Fruit fly (Drosophila melanogaster) whole organism, embryonic: ENCODE results near the gene CG9008.
A peak's percentile ranks its signal among the peaks of the same experiment; 100 is the strongest.

Experiments used
- Atf6 ChIP-seq: fragments of 200-800 bp; sonication (Bioruptor generic); IDR thresholded peaks from 2 replicates; pipeline ENCODE4 v1.3.6; 2022; ENCODE audit warnings: missing biosample characterization, missing genetic modification characterization
- BEAF-32 ChIP-seq: fragments of 200-800 bp; sonication (Bioruptor generic); optimal IDR thresholded peaks from 3 replicates; lab custom pipeline; 2017; ENCODE audit warnings: missing biosample characterization, missing genetic modification characterization, mild to moderate bottlenecking, moderate library complexity, missing genetic modification reagents
- CG12659 ChIP-seq: fragments of 200-800 bp; sonication (Bioruptor generic); optimal IDR thresholded peaks from 3 replicates; lab custom pipeline; 2017; ENCODE audit warnings: mild to moderate bottlenecking, missing biosample characterization, missing genetic modification reagents, missing genetic modification characterization
- CG13287 ChIP-seq: fragments of 200-800 bp; sonication (Bioruptor generic); IDR thresholded peaks from 2 replicates; pipeline ENCODE4 v1.3.6; 2022; ENCODE audit warnings: missing biosample characterization, missing genetic modification characterization; ENCODE audit not compliant: partially characterized antibody
- CG14710 ChIP-seq: fragments of 200-800 bp; sonication (Bioruptor generic); optimal IDR thresholded peaks from 3 replicates; lab custom pipeline; 2019; ENCODE audit warnings: missing biosample characterization, mild to moderate bottlenecking, missing genetic modification characterization, moderate library complexity
- CG16863 ChIP-seq: fragments of 200-800 bp; sonication (Bioruptor generic); optimal IDR thresholded peaks from 3 replicates; lab custom pipeline; 2016; ENCODE audit warnings: missing biosample characterization, missing genetic modification characterization
- CG1792 ChIP-seq: fragments of 200-800 bp; sonication (Bioruptor generic); optimal IDR thresholded peaks from 2 replicates; lab custom pipeline; 2016; ENCODE audit warnings: missing biosample characterization, missing genetic modification characterization
- CG2116 ChIP-seq: fragments of 200-800 bp; sonication (Bioruptor generic); optimal IDR thresholded peaks from 3 replicates; lab custom pipeline; 2018; ENCODE audit warnings: missing biosample characterization, mild to moderate bottlenecking, missing genetic modification characterization
- CG2129 ChIP-seq: fragments of 200-800 bp; sonication (Bioruptor generic); IDR thresholded peaks from 2 replicates; pipeline ENCODE4 v1.3.6; 2022; ENCODE audit warnings: missing biosample characterization, missing genetic modification characterization; ENCODE audit not compliant: partially characterized antibody
- CG4617 ChIP-seq: fragments of 200-800 bp; sonication (Bioruptor generic); optimal IDR thresholded peaks from 3 replicates; lab custom pipeline; 2016; ENCODE audit warnings: missing biosample characterization, missing genetic modification characterization, borderline replicate concordance
- CG7556 ChIP-seq: fragments of 200-800 bp; sonication (Bioruptor generic); optimal IDR thresholded peaks from 2 replicates; lab custom pipeline; 2017; ENCODE audit warnings: missing biosample characterization, mild to moderate bottlenecking, missing genetic modification characterization
- CG7963 ChIP-seq: fragments of 200-800 bp; sonication (Bioruptor generic); IDR thresholded peaks from 3 replicates; pipeline ENCODE4 v1.3.6; 2022; ENCODE audit warnings: missing biosample characterization, missing genetic modification characterization; ENCODE audit not compliant: partially characterized antibody
- CkIIα-i1 ChIP-seq: fragments of 200-800 bp; sonication (Bioruptor generic); IDR thresholded peaks from 2 replicates; pipeline ENCODE4 v1.3.6; 2022; ENCODE audit warnings: missing biosample characterization, missing genetic modification characterization
- Dip3 ChIP-seq: fragments of 200-800 bp; sonication (Bioruptor generic); optimal IDR thresholded peaks from 3 replicates; lab custom pipeline; 2016; ENCODE audit warnings: missing biosample characterization, missing genetic modification characterization
- Dll ChIP-seq: fragments of 200-800 bp; sonication (Bioruptor generic); IDR thresholded peaks from 4 replicates; pipeline ENCODE4 v1.3.6; 2022; ENCODE audit warnings: missing biosample characterization, missing genetic modification characterization; ENCODE audit not compliant: partially characterized antibody
- Dp ChIP-seq: fragments of 200-800 bp; sonication (Bioruptor generic); optimal IDR thresholded peaks from 2 replicates; lab custom pipeline; 2018; ENCODE audit warnings: missing biosample characterization, mild to moderate bottlenecking, missing genetic modification characterization, moderate library complexity
- Dref ChIP-seq: fragments of 200-800 bp; sonication (Bioruptor generic); IDR thresholded peaks from 2 replicates; pipeline ENCODE4 v1.3.6; 2022; ENCODE audit warnings: missing biosample characterization, missing genetic modification characterization
- E2f2 ChIP-seq: fragments of 200-800 bp; sonication (Bioruptor generic); IDR thresholded peaks from 2 replicates; pipeline ENCODE4 v1.3.6; 2022; ENCODE audit warnings: missing biosample characterization, missing genetic modification characterization
- Ets97D ChIP-seq: fragments of 200-800 bp; sonication (Bioruptor generic); optimal IDR thresholded peaks from 3 replicates; lab custom pipeline; 2016; ENCODE audit warnings: missing biosample characterization, missing genetic modification characterization
- HLH4C ChIP-seq: fragments of 200-800 bp; sonication (Bioruptor generic); IDR thresholded peaks from 3 replicates; pipeline ENCODE4 v1.3.6; 2022; ENCODE audit warnings: missing biosample characterization, missing genetic modification characterization; ENCODE audit not compliant: partially characterized antibody
- HmgZ ChIP-seq: fragments of 200-800 bp; sonication (Bioruptor generic); optimal IDR thresholded peaks from 2 replicates; lab custom pipeline; 2018; ENCODE audit warnings: missing biosample characterization, mild to moderate bottlenecking, missing genetic modification characterization
- Myb ChIP-seq: fragments of 200-800 bp; sonication (Bioruptor generic); optimal IDR thresholded peaks from 2 replicates; lab custom pipeline; 2016; ENCODE audit warnings: missing biosample characterization, missing genetic modification characterization
- Opbp ChIP-seq: fragments of 200-800 bp; sonication (Bioruptor generic); IDR thresholded peaks from 3 replicates; pipeline ENCODE4 v1.3.6; 2022; ENCODE audit warnings: missing biosample characterization, missing genetic modification characterization; ENCODE audit not compliant: partially characterized antibody
- Scr ChIP-seq: fragments of 200-800 bp; sonication (Bioruptor generic); IDR thresholded peaks from 2 replicates; pipeline ENCODE4 v1.3.6; 2022; ENCODE audit warnings: missing biosample characterization, missing genetic modification characterization; ENCODE audit not compliant: partially characterized antibody
- Xbp1 ChIP-seq: fragments of 200-800 bp; sonication (Bioruptor generic); optimal IDR thresholded peaks from 3 replicates; lab custom pipeline; 2016; ENCODE audit warnings: missing biosample characterization, mild to moderate bottlenecking, missing genetic modification characterization
- amos ChIP-seq: fragments of 200-800 bp; sonication (Bioruptor generic); IDR thresholded peaks from 2 replicates; pipeline ENCODE4 v1.3.6; 2022; ENCODE audit warnings: missing biosample characterization, missing genetic modification characterization; ENCODE audit not compliant: partially characterized antibody
- ash1 ChIP-seq: fragments of 200-800 bp; sonication (Bioruptor generic); optimal IDR thresholded peaks from 2 replicates; lab custom pipeline; 2018; ENCODE audit warnings: missing biosample characterization, mild to moderate bottlenecking, missing genetic modification characterization
- ato ChIP-seq: fragments of 200-800 bp; sonication (Bioruptor generic); IDR thresholded peaks from 2 replicates; pipeline ENCODE4 v1.3.6; 2022; ENCODE audit warnings: missing biosample characterization, missing genetic modification characterization; ENCODE audit not compliant: partially characterized antibody
- eyg ChIP-seq: fragments of 200-800 bp; sonication (Bioruptor generic); optimal IDR thresholded peaks from 3 replicates; lab custom pipeline; 2016; ENCODE audit warnings: missing biosample characterization, missing genetic modification characterization
- ftz-f1 ChIP-seq: fragments of 200-800 bp; sonication (Bioruptor generic); optimal IDR thresholded peaks from 2 replicates; lab custom pipeline; 2016; ENCODE audit warnings: missing biosample characterization, missing genetic modification characterization
- hbn ChIP-seq: fragments of 200-800 bp; sonication (Bioruptor generic); IDR thresholded peaks from 2 replicates; pipeline ENCODE4 v1.3.6; 2022; ENCODE audit warnings: missing biosample characterization, missing genetic modification characterization; ENCODE audit not compliant: partially characterized antibody
- hkb ChIP-seq, 2 experiments: fragments of 200-800 bp in 1 of 2; fragments of >200 bp in 1 of 2; sonication (Bioruptor generic) in 1 of 2; IDR thresholded peaks in 1 of 2; optimal IDR thresholded peaks in 1 of 2; 2 replicates each; pipeline versions ENCODE4 v1.3.6 to Lab custom; 2017 to 2022; ENCODE audit warnings: missing biosample characterization in 1 of 2, missing genetic modification characterization in 1 of 2
- inv ChIP-seq: fragments of 200-800 bp; sonication (Bioruptor generic); IDR thresholded peaks from 2 replicates; pipeline ENCODE4 v1.3.6; 2022; ENCODE audit warnings: missing biosample characterization, missing genetic modification characterization; ENCODE audit not compliant: partially characterized antibody
- knrl ChIP-seq: fragments of 200-800 bp; sonication (Bioruptor generic); IDR thresholded peaks from 3 replicates; pipeline ENCODE4 v1.3.6; 2022; ENCODE audit warnings: missing biosample characterization, missing genetic modification characterization; ENCODE audit not compliant: partially characterized antibody
- mld ChIP-seq: fragments of 200-800 bp; sonication (Bioruptor generic); IDR thresholded peaks from 3 replicates; pipeline ENCODE4 v1.3.6; 2022; ENCODE audit warnings: missing biosample characterization, missing genetic modification characterization; ENCODE audit not compliant: partially characterized antibody
- nmo ChIP-seq: fragments of 200-800 bp; sonication (Bioruptor generic); optimal IDR thresholded peaks from 2 replicates; lab custom pipeline; 2018; ENCODE audit warnings: missing biosample characterization, mild to moderate bottlenecking, missing genetic modification characterization, moderate library complexity
- pfk ChIP-seq: fragments of 200-800 bp; sonication (Bioruptor generic); optimal IDR thresholded peaks from 2 replicates; lab custom pipeline; 2018; ENCODE audit warnings: missing biosample characterization, mild to moderate bottlenecking, missing genetic modification characterization, moderate library complexity
- pnt ChIP-seq: fragments of 200-800 bp; sonication (Bioruptor generic); optimal IDR thresholded peaks from 3 replicates; lab custom pipeline; 2016; ENCODE audit warnings: missing biosample characterization, missing genetic modification characterization
- psq ChIP-seq: fragments of 200-800 bp; sonication (Bioruptor generic); optimal IDR thresholded peaks from 2 replicates; lab custom pipeline; 2017; ENCODE audit warnings: missing biosample characterization, missing genetic modification characterization
- sens ChIP-seq: fragments of 200-800 bp; sonication (Bioruptor generic); peaks from one replicate; lab custom pipeline; 2016; ENCODE audit warnings: missing biosample characterization, missing genetic modification characterization
- sima ChIP-seq: fragments of 200-800 bp; sonication (Bioruptor generic); optimal IDR thresholded peaks from 2 replicates; lab custom pipeline; 2016; ENCODE audit warnings: missing biosample characterization, missing genetic modification characterization
- sna ChIP-seq: fragments of 200-800 bp; sonication (Bioruptor generic); IDR thresholded peaks from 2 replicates; pipeline ENCODE4 v1.3.6; 2022; ENCODE audit warnings: missing biosample characterization, missing genetic modification characterization; ENCODE audit not compliant: partially characterized antibody
- sqz ChIP-seq: fragments of 200-800 bp; sonication (Bioruptor generic); optimal IDR thresholded peaks from 3 replicates; lab custom pipeline; 2018; ENCODE audit warnings: missing biosample characterization, mild to moderate bottlenecking, missing genetic modification characterization
- ssp ChIP-seq: fragments of 200-800 bp; sonication (Bioruptor generic); IDR thresholded peaks from 2 replicates; pipeline ENCODE4 v1.3.6; 2022; ENCODE audit warnings: missing biosample characterization, missing genetic modification characterization
- stwl ChIP-seq: fragments of 200-800 bp; sonication (Bioruptor generic); optimal IDR thresholded peaks from 3 replicates; lab custom pipeline; 2018; ENCODE audit warnings: missing biosample characterization, mild to moderate bottlenecking, missing genetic modification characterization, moderate library complexity
- tna ChIP-seq: fragments of 200-800 bp; sonication (Bioruptor generic); IDR thresholded peaks from 2 replicates; pipeline ENCODE4 v1.3.6; 2022; ENCODE audit warnings: missing biosample characterization, missing genetic modification characterization; ENCODE audit not compliant: partially characterized antibody
- ttk ChIP-seq: fragments of 200-800 bp; sonication (Bioruptor generic); IDR thresholded peaks from 2 replicates; pipeline ENCODE4 v2.1.2; 2022; ENCODE audit warnings: missing biosample characterization, missing genetic modification characterization
- unc-4 ChIP-seq: fragments of 200-800 bp; sonication (Bioruptor generic); IDR thresholded peaks from 2 replicates; pipeline ENCODE4 v1.3.6; 2022; ENCODE audit warnings: missing biosample characterization, missing genetic modification characterization; ENCODE audit not compliant: partially characterized antibody

Gene CG9008

DNA sequence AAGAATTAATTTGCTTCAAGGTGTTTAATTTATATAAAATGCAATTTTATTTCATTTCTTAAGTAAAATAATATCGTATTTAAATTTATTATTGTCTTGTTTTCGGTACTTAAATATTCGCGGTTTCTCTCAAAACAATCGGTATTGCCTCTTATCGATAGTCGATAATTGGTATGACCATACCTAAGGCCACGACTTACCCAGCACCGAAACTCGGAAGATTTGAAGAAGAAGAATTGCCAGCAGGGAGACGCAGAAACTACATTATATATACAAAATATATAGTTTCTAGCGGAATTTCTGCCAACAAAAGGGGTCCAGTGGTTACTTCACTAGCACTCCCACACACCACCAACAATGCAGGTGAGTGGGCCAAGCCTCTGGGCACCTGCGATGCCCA is 9.1 kb downstream of the CG9008 start (continued):
- TF ChIP-seq ttk (GFP tag; lab: Robert Waterston, UW) (no peak), Dip3 (GFP tag; lab: Kevin White, UChicago) (peak; percentile 68), stwl (peak; percentile 83), ftz-f1 (GFP tag; lab: Kevin White, UChicago) (peak; percentile 93), HmgZ (peak; percentile 38), psq (GFP tag; lab: Kevin White, UChicago) (no peak), BEAF-32 (GFP tag; lab: Kevin White, UChicago) (peak; percentile 75), CG2129 (GFP tag; lab: Robert Waterston, UW) (peak; percentile 41; the same call in 1 of the 2 replicates), nmo (GFP tag; lab: Kevin White, UChicago) (peak; percentile 10), inv (GFP tag; lab: Robert Waterston, UW) (peak; percentile 50), CG2116 (GFP tag; lab: Kevin White, UChicago) (peak; percentile 76), CkIIα-i1 (GFP tag; lab: Robert Waterston, UW) (no peak), sna (peak; percentile 70), Xbp1 (GFP tag; lab: Kevin White, UChicago) (peak; percentile 36), CG12659 (peak; percentile 28), pnt (GFP tag; lab: Kevin White, UChicago) (no peak), ato (GFP tag; lab: Robert Waterston, UW) (peak; percentile 40; the same call in 1 of the 2 replicates), Dref (GFP tag; lab: Robert Waterston, UW) (peak; percentile 84), CG16863 (GFP tag; lab: Kevin White, UChicago) (no peak), CG14710 (tag; lab: Kevin White, UChicago) (peak; percentile 35), knrl (GFP tag; lab: Robert Waterston, UW) (peak; percentile 62), sens (GFP tag; lab: Kevin White, UChicago) (peak; percentile 51), CG13287 (GFP tag; lab: Robert Waterston, UW) (peak; percentile 85), sima (GFP tag; lab: Kevin White, UChicago) (no peak), sqz (no peak), Scr (GFP tag; lab: Robert Waterston, UW) (peak; percentile 74), tna (peak; percentile 39; the same call in 1 of the 2 replicates), HLH4C (GFP tag; lab: Robert Waterston, UW) (peak; percentile 62), Dp (GFP tag; lab: Kevin White, UChicago) (peak; percentile 90), CG4617 (GFP tag; lab: Kevin White, UChicago) (peak; percentile 80), eyg (no peak), Ets97D (GFP tag; lab: Kevin White, UChicago) (peak; percentile 10), Dll (GFP tag; lab: Robert Waterston, UW) (peak; percentile 73), CG7963 (GFP tag; lab: Robert Waterston, UW) (0 out of 3 replicates have a peak, but pooled peaks have one; percentile 43), pfk (GFP tag; lab: Kevin White, UChicago) (no peak), CG7556 (GFP tag; lab: Kevin White, UChicago) (no peak), mld (GFP tag; lab: Robert Waterston, UW) (no peak), amos (peak; percentile 74), Atf6 (GFP tag; lab: Robert Waterston, UW) (no peak), E2f2 (peak; percentile 94), hbn (GFP tag; lab: Robert Waterston, UW) (peak; percentile 65), Opbp (GFP tag; lab: Robert Waterston, UW) (peak; percentile 75), Myb (GFP tag; lab: Kevin White, UChicago) (no peak), hkb (optimal IDR thresholded peaks at IDR 0.05; lab: Kevin White, UChicago) (no peak), hkb (GFP tag; IDR thresholded peaks at IDR 0.05; lab: Robert Waterston, UW) (no peak), CG1792 (GFP tag; lab: Kevin White, UChicago) (no peak), ssp (GFP tag; lab: Robert Waterston, UW) (no peak), unc-4 (GFP tag; lab: Robert Waterston, UW) (peak; percentile 79), ash1 (no peak)
